Worm (Caenorhabditis elegans): Measurements from ENCODE around the gene srt-39.

- TF ChIP-seq jun-1 (tag; optimal IDR thresholded peaks at IDR 0.05) (no peak), zip-11 (GFP tag; IDR thresholded peaks at IDR 0.05) (no peak)
These were observed 46.4 kb downstream of the srt-39 start for ce11 chrV:12531084-12531483.

Data from whole organism, L4 larva.